Fruit fly (Drosophila melanogaster) whole organism, embryonic: ENCODE data around the gene nst.
A peak's percentile ranks its signal among the peaks of the same experiment; 100 is the strongest.

Experiments used
- Asciz ChIP-seq: fragments of 200-800 bp; sonication (Bioruptor generic); optimal IDR thresholded peaks from 2 replicates; lab custom pipeline; 2017; ENCODE audit warnings: missing biosample characterization, mild to moderate bottlenecking, missing genetic modification characterization, missing genetic modification reagents
- Awh ChIP-seq: fragments of 200-800 bp; sonication (Bioruptor generic); IDR thresholded peaks from 2 replicates; pipeline ENCODE4, ENCODE4 v1.3.6; 2022; ENCODE audit warnings: missing biosample characterization, missing genetic modification characterization
- CG10462 ChIP-seq: fragments of 200-800 bp; sonication (Bioruptor generic); optimal IDR thresholded peaks from 2 replicates; lab custom pipeline; 2016; ENCODE audit warnings: missing biosample characterization, missing genetic modification characterization
- CG11247 ChIP-seq: fragments of 200-800 bp; sonication (Bioruptor generic); IDR thresholded peaks from 2 replicates; pipeline ENCODE4 v1.3.6; 2022; ENCODE audit warnings: missing biosample characterization, missing genetic modification characterization
- CG13624 ChIP-seq: fragments of 200-800 bp; sonication (Bioruptor generic); optimal IDR thresholded peaks from 2 replicates; lab custom pipeline; 2016; ENCODE audit warnings: missing biosample characterization, missing genetic modification characterization
- CG15073 ChIP-seq: fragments of 200-800 bp; sonication (Bioruptor generic); optimal IDR thresholded peaks from 2 replicates; lab custom pipeline; 2016; ENCODE audit warnings: missing biosample characterization, missing genetic modification characterization
- CG1529 ChIP-seq: fragments of 200-800 bp; sonication (Bioruptor generic); optimal IDR thresholded peaks from 3 replicates; lab custom pipeline; 2018; ENCODE audit warnings: missing biosample characterization, missing genetic modification characterization
- CG15514 ChIP-seq: fragments of 200-800 bp; sonication (Bioruptor generic); optimal IDR thresholded peaks from 3 replicates; lab custom pipeline; 2017; ENCODE audit warnings: missing biosample characterization, missing genetic modification characterization, mild to moderate bottlenecking, moderate library complexity, missing genetic modification reagents
- CG15696 ChIP-seq: fragments of 200-800 bp; sonication (Bioruptor generic); optimal IDR thresholded peaks from 2 replicates; lab custom pipeline; 2019; ENCODE audit warnings: missing biosample characterization, mild to moderate bottlenecking, missing genetic modification characterization, moderate library complexity
- CG17328 ChIP-seq: fragments of 200-800 bp; sonication (Bioruptor generic); IDR thresholded peaks from 2 replicates; pipeline ENCODE4 v1.3.6; 2022; ENCODE audit warnings: missing biosample characterization, missing genetic modification characterization
- CG18476 ChIP-seq: fragments of 200-800 bp; sonication (Bioruptor generic); optimal IDR thresholded peaks from 2 replicates; lab custom pipeline; 2016; ENCODE audit warnings: missing biosample characterization, mild to moderate bottlenecking, missing genetic modification characterization
- CG32532 ChIP-seq: fragments of 200-800 bp; sonication (Bioruptor generic); IDR thresholded peaks from 2 replicates; pipeline ENCODE4 v1.3.6; 2022; ENCODE audit warnings: missing biosample characterization, missing genetic modification characterization
- CG33213 ChIP-seq: fragments of 200-800 bp; sonication (Bioruptor generic); optimal IDR thresholded peaks from 3 replicates; lab custom pipeline; 2016; ENCODE audit warnings: missing biosample characterization, missing genetic modification characterization
- CG34224 ChIP-seq: fragments of 200-800 bp; sonication (Bioruptor generic); IDR thresholded peaks from 3 replicates; pipeline ENCODE4 v1.3.6; 2022; ENCODE audit warnings: missing biosample characterization, missing genetic modification characterization; ENCODE audit not compliant: partially characterized antibody
- CG34376 ChIP-seq: fragments of 200-800 bp; sonication (Bioruptor generic); optimal IDR thresholded peaks from 2 replicates; lab custom pipeline; 2018; ENCODE audit warnings: missing biosample characterization, mild to moderate bottlenecking, missing genetic modification characterization
- CG3726 ChIP-seq: fragments of 200-800 bp; sonication (Bioruptor generic); IDR thresholded peaks from 3 replicates; pipeline ENCODE4, ENCODE4 v1.3.6; 2022; ENCODE audit warnings: missing biosample characterization, missing genetic modification characterization
- CG43689 ChIP-seq: fragments of 200-800 bp; sonication (Bioruptor generic); IDR thresholded peaks from 2 replicates; pipeline ENCODE4 v1.3.6; 2022; ENCODE audit warnings: missing biosample characterization, missing genetic modification characterization
- CG5245 ChIP-seq: fragments of 200-800 bp; sonication (Bioruptor generic); optimal IDR thresholded peaks from 3 replicates; lab custom pipeline; 2016; ENCODE audit warnings: missing biosample characterization, missing genetic modification characterization
- CG6791 ChIP-seq: fragments of 200-800 bp; sonication (Bioruptor generic); IDR thresholded peaks from 3 replicates; pipeline ENCODE4 v1.3.6; 2022; ENCODE audit warnings: missing biosample characterization, missing genetic modification characterization; ENCODE audit not compliant: partially characterized antibody
- Chrac-16 ChIP-seq: fragments of 200-800 bp; sonication (Bioruptor generic); optimal IDR thresholded peaks from 3 replicates; lab custom pipeline; 2016; ENCODE audit warnings: missing biosample characterization, missing genetic modification characterization
- Dll ChIP-seq: fragments of 200-800 bp; sonication (Bioruptor generic); IDR thresholded peaks from 4 replicates; pipeline ENCODE4 v1.3.6; 2022; ENCODE audit warnings: missing biosample characterization, missing genetic modification characterization; ENCODE audit not compliant: partially characterized antibody
- E2f2 ChIP-seq: fragments of 200-800 bp; sonication (Bioruptor generic); IDR thresholded peaks from 2 replicates; pipeline ENCODE4 v1.3.6; 2022; ENCODE audit warnings: missing biosample characterization, missing genetic modification characterization
- Fer1 ChIP-seq: fragments of 200-800 bp; sonication (Bioruptor generic); optimal IDR thresholded peaks from 2 replicates; lab custom pipeline; 2017; ENCODE audit warnings: missing biosample characterization, mild to moderate bottlenecking, missing genetic modification characterization
- Fer3 ChIP-seq: fragments of 200-800 bp; sonication (Bioruptor generic); optimal IDR thresholded peaks from 2 replicates; lab custom pipeline; 2018; ENCODE audit warnings: missing biosample characterization, mild to moderate bottlenecking, missing genetic modification characterization, moderate library complexity
- MESR4 ChIP-seq: fragments of 200-800 bp; sonication (Bioruptor generic); optimal IDR thresholded peaks from 2 replicates; lab custom pipeline; 2018; ENCODE audit warnings: missing biosample characterization, mild to moderate bottlenecking, missing genetic modification characterization, moderate library complexity
- Med ChIP-seq: fragments of 200-800 bp; sonication (Bioruptor generic); peaks from one replicate; lab custom pipeline; 2016; ENCODE audit warnings: missing biosample characterization, missing genetic modification characterization, mild to moderate bottlenecking, inconsistent platforms, moderate library complexity
- Oaz ChIP-seq: fragments of 200-800 bp; sonication (Bioruptor generic); IDR thresholded peaks from 2 replicates; pipeline ENCODE4 v1.3.6; 2022; ENCODE audit warnings: missing biosample characterization, missing genetic modification characterization
- Opbp ChIP-seq: fragments of 200-800 bp; sonication (Bioruptor generic); IDR thresholded peaks from 3 replicates; pipeline ENCODE4 v1.3.6; 2022; ENCODE audit warnings: missing biosample characterization, missing genetic modification characterization; ENCODE audit not compliant: partially characterized antibody
- Rfx ChIP-seq: fragments of 200-800 bp; sonication (Bioruptor generic); IDR thresholded peaks from 2 replicates; pipeline ENCODE4 v1.3.6; 2022; ENCODE audit warnings: missing biosample characterization, missing genetic modification characterization
- Sin3A ChIP-seq: fragments of >200 bp; optimal IDR thresholded peaks from 2 replicates; lab custom pipeline; 2018
- Stat92E ChIP-seq, 3 experiments: fragments of >200 bp in 2 of 3; fragments of 200-800 bp in 1 of 3; sonication (Bioruptor generic) in 1 of 3; optimal IDR thresholded peaks; 2 replicates each; lab custom pipeline; 2017 to 2019; ENCODE audit warnings: missing biosample characterization in 3 of 3, missing genetic modification characterization in 3 of 3, mild to moderate bottlenecking in 1 of 3, moderate library complexity in 1 of 3
- bab2 ChIP-seq: fragments of 200-800 bp; sonication (Bioruptor generic); optimal IDR thresholded peaks from 2 replicates; lab custom pipeline; 2016; ENCODE audit warnings: missing biosample characterization, missing genetic modification characterization
- bcd ChIP-seq: fragments of 200-800 bp; sonication (Bioruptor generic); optimal IDR thresholded peaks from 2 replicates; lab custom pipeline; 2017; ENCODE audit warnings: missing biosample characterization, mild to moderate bottlenecking, missing genetic modification characterization
- ci ChIP-seq: fragments of 200-800 bp; sonication (Bioruptor generic); IDR thresholded peaks from 3 replicates; pipeline ENCODE4 v1.3.6; 2022; ENCODE audit warnings: missing biosample characterization, missing genetic modification characterization
- croc ChIP-seq: fragments of 200-800 bp; sonication (Bioruptor generic); conservative IDR thresholded peaks from 3 replicates; pipeline ENCODE4 v1.3.6; 2022; ENCODE audit warnings: missing biosample characterization, missing genetic modification characterization
- exex ChIP-seq: fragments of 200-800 bp; sonication (Bioruptor generic); optimal IDR thresholded peaks from 4 replicates; lab custom pipeline; 2018; ENCODE audit warnings: missing biosample characterization, mild to moderate bottlenecking, missing genetic modification characterization, moderate library complexity
- fd96Cb ChIP-seq: fragments of 200-800 bp; sonication (Bioruptor generic); optimal IDR thresholded peaks from 2 replicates; lab custom pipeline; 2018; ENCODE audit warnings: missing biosample characterization, mild to moderate bottlenecking, missing genetic modification characterization, moderate library complexity
- gfzf ChIP-seq: fragments of 200-800 bp; sonication (Bioruptor generic); optimal IDR thresholded peaks from 2 replicates; lab custom pipeline; 2016; ENCODE audit warnings: missing biosample characterization, mild to moderate bottlenecking, missing genetic modification characterization, moderate library complexity
- insv ChIP-seq, 2 experiments: fragments of 200-800 bp; sonication (Bioruptor generic); optimal IDR thresholded peaks; 3 replicates each; lab custom pipeline; 2016 to 2018; ENCODE audit warnings: missing biosample characterization in 2 of 2, missing genetic modification characterization in 2 of 2
- kni ChIP-seq: fragments of 200-800 bp; sonication (Bioruptor generic); optimal IDR thresholded peaks from 3 replicates; lab custom pipeline; 2017; ENCODE audit warnings: mild to moderate bottlenecking, missing biosample characterization, missing genetic modification reagents, missing genetic modification characterization
- lola ChIP-seq, 3 experiments: fragments of >200 bp in 2 of 3; fragments of 200-800 bp in 1 of 3; sonication (Bioruptor generic) in 1 of 3; optimal IDR thresholded peaks; 2 replicates each; lab custom pipeline; 2017 to 2019; ENCODE audit warnings: missing biosample characterization in 3 of 3, missing genetic modification characterization in 3 of 3, mild to moderate bottlenecking in 1 of 3, moderate library complexity in 1 of 3
- maf-S ChIP-seq: fragments of 200-800 bp; sonication (Bioruptor generic); optimal IDR thresholded peaks from 2 replicates; lab custom pipeline; 2016; ENCODE audit warnings: missing biosample characterization, missing genetic modification characterization
- mirr ChIP-seq: fragments of 200-800 bp; sonication (Bioruptor generic); optimal IDR thresholded peaks from 3 replicates; lab custom pipeline; 2018; ENCODE audit warnings: missing biosample characterization, mild to moderate bottlenecking, missing genetic modification characterization
- oc ChIP-seq: fragments of 200-800 bp; sonication (Bioruptor generic); optimal IDR thresholded peaks from 2 replicates; lab custom pipeline; 2018; ENCODE audit warnings: missing biosample characterization, mild to moderate bottlenecking, missing genetic modification characterization, moderate library complexity
- otp ChIP-seq: fragments of 200-800 bp; sonication (Bioruptor generic); IDR thresholded peaks from 3 replicates; pipeline ENCODE4, ENCODE4 v1.3.6; 2022; ENCODE audit warnings: missing biosample characterization, missing genetic modification characterization
- pb ChIP-seq: fragments of 200-800 bp; sonication (Bioruptor generic); optimal IDR thresholded peaks from 3 replicates; lab custom pipeline; 2016; ENCODE audit warnings: missing biosample characterization, missing genetic modification characterization
- prd ChIP-seq, 3 experiments: fragments of >200 bp in 2 of 3; fragments of 200-800 bp in 1 of 3; sonication (Bioruptor generic) in 1 of 3; optimal IDR thresholded peaks in 2 of 3; IDR thresholded peaks in 1 of 3; 2 replicates in 2 of 3; 3 replicates in 1 of 3; pipeline versions ENCODE4 v1.3.6 to Lab custom; 2017 to 2022; ENCODE audit warnings: missing biosample characterization in 1 of 3, missing genetic modification characterization in 1 of 3
- psq ChIP-seq: fragments of 200-800 bp; sonication (Bioruptor generic); optimal IDR thresholded peaks from 2 replicates; lab custom pipeline; 2017; ENCODE audit warnings: missing biosample characterization, missing genetic modification characterization
- ssp ChIP-seq: fragments of 200-800 bp; sonication (Bioruptor generic); IDR thresholded peaks from 2 replicates; pipeline ENCODE4 v1.3.6; 2022; ENCODE audit warnings: missing biosample characterization, missing genetic modification characterization
- tx ChIP-seq: fragments of 200-800 bp; sonication (Bioruptor generic); optimal IDR thresholded peaks from 2 replicates; lab custom pipeline; 2016; ENCODE audit warnings: missing biosample characterization, missing genetic modification characterization

nst gene

dm6 chr3L:12507571-12507970 is 22.4 kb downstream of the nst start, which contains the start of gene CG10654 (continued):
- TF ChIP-seq Med (peak; percentile 70), exex (tag; lab: Kevin White, UChicago) (no peak), otp (GFP tag; lab: Robert Waterston, UW) (no peak), Oaz (no peak), Fer3 (tag; lab: Kevin White, UChicago) (no peak), ssp (GFP tag; lab: Robert Waterston, UW) (no peak), Asciz (GFP tag; lab: Kevin White, UChicago) (no peak), CG43689 (GFP tag; lab: Robert Waterston, UW) (no peak), Stat92E (GFP tag; optimal IDR thresholded peaks at IDR 0.05; lab: Kevin White, UChicago) (no peak), CG33213 (no peak), tx (no peak), CG15696 (tag; lab: Kevin White, UChicago) (no peak), psq (GFP tag; lab: Kevin White, UChicago) (no peak), fd96Cb (tag; lab: Kevin White, UChicago) (no peak), bcd (GFP tag; lab: Kevin White, UChicago) (no peak), lola (GFP tag; optimal IDR thresholded peaks at IDR 0.05; lab: Kevin White, UChicago) (no peak), mirr (GFP tag; lab: Kevin White, UChicago) (no peak), CG3726 (GFP tag; lab: Robert Waterston, UW) (no peak), oc (tag; lab: Kevin White, UChicago) (no peak), Sin3A (lab: Kevin White, UChicago) (no peak), Dll (GFP tag; lab: Robert Waterston, UW) (no peak), CG6791 (0 out of 3 replicates have a peak, but pooled peaks have one; percentile 38), CG10462 (GFP tag; lab: Kevin White, UChicago) (no peak), Chrac-16 (GFP tag; lab: Kevin White, UChicago) (no peak), pb (GFP tag; lab: Kevin White, UChicago) (peak; percentile 9), CG15073 (GFP tag; lab: Kevin White, UChicago) (no peak), ci (GFP tag; lab: Robert Waterston, UW) (peak; percentile 60; the same call in 2 of the 3 replicates), CG34376 (GFP tag; lab: Kevin White, UChicago) (peak; percentile 45), Fer1 (GFP tag; lab: Kevin White, UChicago) (peak; percentile 41), CG11247 (GFP tag; lab: Robert Waterston, UW) (no peak), prd (optimal IDR thresholded peaks at IDR 0.05; lab: Kevin White, UChicago) (no peak), prd (GFP tag; IDR thresholded peaks at IDR 0.05; lab: Robert Waterston, UW) (no peak), CG32532 (GFP tag; lab: Robert Waterston, UW) (no peak), maf-S (GFP tag; lab: Kevin White, UChicago) (no peak), bab2 (no peak), Awh (GFP tag; lab: Robert Waterston, UW) (0 out of 2 replicates have a peak, but pooled peaks have one; percentile 11), CG15514 (GFP tag; lab: Kevin White, UChicago) (peak; percentile 28), CG34224 (GFP tag; lab: Robert Waterston, UW) (no peak), CG5245 (GFP tag; lab: Kevin White, UChicago) (no peak), insv (GFP tag; optimal IDR thresholded peaks at IDR 0.05; lab: Kevin White, UChicago) (no peak), Rfx (0 out of 2 replicates have a peak, but pooled peaks have one; percentile 18), MESR4 (peak; percentile 7), CG1529 (no peak), CG17328 (GFP tag; lab: Robert Waterston, UW) (no peak), croc (GFP tag; lab: Robert Waterston, UW) (no peak), gfzf (no peak), E2f2 (GFP tag; lab: Robert Waterston, UW) (peak; percentile 10; the same call in 1 of the 2 replicates), kni (GFP tag; lab: Kevin White, UChicago) (no peak), CG18476 (GFP tag; lab: Kevin White, UChicago) (no peak), CG13624 (no peak), Opbp (no peak)
